Fruit fly (Drosophila melanogaster) whole organism: ENCODE results near the gene Rb97D.

Experiments
- CG8478 ChIP-seq: fragments of >200 bp; optimal IDR thresholded peaks from 2 replicates; lab custom pipeline; 2018; ENCODE audit warnings: inconsistent platforms
- usp ChIP-seq: fragments of >200 bp; optimal IDR thresholded peaks from 2 replicates; lab custom pipeline; 2017; ENCODE audit warnings: missing biosample characterization, missing genetic modification characterization, mixed read lengths

dm6 chr3R:26876851-26877250 is 1.3 kb upstream of the Rb97D start:
- TF ChIP-seq usp (GFP tag; lab: Kevin White, UChicago) (no peak), CG8478 (lab: Kevin White, UChicago) (no peak)
